Fruit fly (Drosophila melanogaster): ENCODE data around the gene Sap-r.
A peak's percentile ranks its signal among the peaks of the same experiment; 100 is the strongest.

Gene Sap-r

dm6 chr3R:30888550-30889259 lies at the start of gene Sap-r (continued):
- TF ChIP-seq mirr (GFP tag; optimal IDR thresholded peaks at IDR 0.05), result no peak
- TF ChIP-seq CG14014 (GFP tag; IDR thresholded peaks at IDR 0.05), result no peak
- TF ChIP-seq onecut (GFP tag; IDR thresholded peaks at IDR 0.05), result no peak
- TF ChIP-seq CG17612 (GFP tag; IDR thresholded peaks at IDR 0.05), result no peak
- no peak for TF ChIP-seq CG30020 (tag; optimal IDR thresholded peaks at IDR 0.05)
- TF ChIP-seq Opbp (GFP tag; IDR thresholded peaks at IDR 0.05; ENCODE audit: partially characterized antibody), result peak; percentile 83
- TF ChIP-seq Optix (GFP tag; IDR thresholded peaks at IDR 0.05), result no peak
- TF ChIP-seq CG14050 (GFP tag; IDR thresholded peaks at IDR 0.05), result no peak
- no peak for TF ChIP-seq rib (GFP tag; IDR thresholded peaks at IDR 0.05)
- TF ChIP-seq CG4328 (GFP tag; optimal IDR thresholded peaks at IDR 0.05), result no peak
- no peak for TF ChIP-seq CG7372 (GFP tag; IDR thresholded peaks at IDR 0.05)
- TF ChIP-seq dm (GFP tag; optimal IDR thresholded peaks at IDR 0.05), result no peak
- TF ChIP-seq ssp (GFP tag; IDR thresholded peaks at IDR 0.05), result no peak
- peak; percentile 8 for TF ChIP-seq CG34376 (GFP tag; optimal IDR thresholded peaks at IDR 0.05)
- TF ChIP-seq fd102C (GFP tag; optimal IDR thresholded peaks at IDR 0.05), result no peak
- peak; percentile 49 for TF ChIP-seq phol (tag; optimal IDR thresholded peaks at IDR 0.05)
- no peak for TF ChIP-seq ro (GFP tag; IDR thresholded peaks at IDR 0.05)
- no peak for TF ChIP-seq h (optimal IDR thresholded peaks at IDR 0.05)
- peak; percentile 11 for TF ChIP-seq exex (tag; optimal IDR thresholded peaks at IDR 0.05)
- no peak for TF ChIP-seq tup (GFP tag; optimal IDR thresholded peaks at IDR 0.05)
- TF ChIP-seq CG12942 (GFP tag; optimal IDR thresholded peaks at IDR 0.05), result no peak
- no peak for TF ChIP-seq Blimp-1 (GFP tag; optimal IDR thresholded peaks at IDR 0.05)
- TF ChIP-seq Fer1 (GFP tag; optimal IDR thresholded peaks at IDR 0.05), result peak; percentile 50
- TF ChIP-seq CG14710 (tag; optimal IDR thresholded peaks at IDR 0.05), result peak; percentile 88
- no peak for TF ChIP-seq gt (GFP tag; IDR thresholded peaks at IDR 0.05)
- no peak for TF ChIP-seq bab2 (GFP tag; optimal IDR thresholded peaks at IDR 0.05)
- TF ChIP-seq D19B (GFP tag; optimal IDR thresholded peaks at IDR 0.05), result no peak
- TF ChIP-seq ttk (GFP tag; IDR thresholded peaks at IDR 0.05), result no peak
- TF ChIP-seq tll (GFP tag; optimal IDR thresholded peaks at IDR 0.05), result no peak
- TF ChIP-seq CG18011 (GFP tag; optimal IDR thresholded peaks at IDR 0.05), result no peak
- peak; percentile 55 for TF ChIP-seq run (tag; optimal IDR thresholded peaks at IDR 0.05)
- no peak for TF ChIP-seq ap (GFP tag; IDR thresholded peaks at IDR 0.05)
- TF ChIP-seq bbx (GFP tag; IDR thresholded peaks at IDR 0.05; ENCODE audit: partially characterized antibody), result peak; percentile 80
- no peak for TF ChIP-seq emc (GFP tag; optimal IDR thresholded peaks at IDR 0.05)
- no peak for TF ChIP-seq CG18764 (GFP tag; optimal IDR thresholded peaks at IDR 0.05)

dm6 chr3R:30937002-30937401 lies 48.1 kb upstream of the Sap-r start, which contains the start of gene CG15550:
TSS of gene CG15550 (minus strand) at chr3R:30937102.
- no peak for TF ChIP-seq crp (GFP tag; optimal IDR thresholded peaks at IDR 0.05)
- no peak for TF ChIP-seq CG31441 (GFP tag; IDR thresholded peaks at IDR 0.05)
- no peak for TF ChIP-seq Adf1 (GFP tag; IDR thresholded peaks at IDR 0.05)

DNA sequence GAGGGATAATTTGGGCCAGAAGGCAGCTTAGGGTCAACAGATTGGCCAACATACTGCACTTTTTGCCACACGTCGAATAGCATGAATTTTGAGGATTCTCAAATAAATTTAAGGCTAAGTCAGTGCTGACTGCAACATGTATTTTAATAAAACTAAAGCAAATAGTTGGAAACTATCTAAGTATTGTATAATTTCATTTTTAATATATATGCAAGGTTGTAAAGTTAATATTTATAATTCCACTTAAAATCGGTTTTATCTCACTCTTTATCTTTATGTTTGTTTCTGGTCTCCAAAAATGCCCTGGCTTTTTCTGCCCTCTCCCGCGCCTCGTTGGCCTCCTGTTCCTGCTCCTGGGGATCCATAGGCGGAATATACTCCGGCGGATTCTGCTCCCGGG lies 47.5 kb upstream of the Sap-r start, which contains the start of gene CG15549:
Gene CG15549 (minus strand): TSS at position 101 of the 400 bp plus-strand sequence.
- TF ChIP-seq her (GFP tag; optimal IDR thresholded peaks at IDR 0.05) (no peak), Atf6 (GFP tag; IDR thresholded peaks at IDR 0.05) (no peak), CG11696 (GFP tag; IDR thresholded peaks at IDR 0.05) (no peak), Meics (GFP tag; optimal IDR thresholded peaks at IDR 0.05) (no peak), CG14014 (GFP tag; IDR thresholded peaks at IDR 0.05) (no peak), CG43689 (GFP tag; IDR thresholded peaks at IDR 0.05) (no peak)
